Worm (Caenorhabditis elegans) whole organism, L2 larva: ENCODE results near the gene ech-3.

Experiments used
- C34F6.9 ChIP-seq: fragments of 150-350 bp; optimal IDR thresholded peaks from 2 replicates; lab custom pipeline; 2014; ENCODE audit warnings: missing biosample characterization, missing genetic modification characterization
- F13H6.1 ChIP-seq: sonication (generic microtip); optimal IDR thresholded peaks from 2 replicates; lab custom pipeline; 2016; ENCODE audit warnings: missing genetic modification characterization, missing compliant biosample characterization
- R02D3.7 ChIP-seq: fragments of 150-350 bp; optimal IDR thresholded peaks from 2 replicates; lab custom pipeline; 2014; ENCODE audit warnings: missing biosample characterization, missing genetic modification characterization
- Y55F3AM.14 ChIP-seq: fragments of 200-800 bp; sonication (Bioruptor generic); optimal IDR thresholded peaks from 2 replicates; lab custom pipeline; 2018; ENCODE audit warnings: mild to moderate bottlenecking, missing genetic modification characterization, missing compliant biosample characterization
- ZK546.5 ChIP-seq: sonication (generic microtip); optimal IDR thresholded peaks from 2 replicates; lab custom pipeline; 2017; ENCODE audit warnings: missing biosample characterization, missing genetic modification characterization
- alr-1 ChIP-seq: fragments of 150-350 bp; optimal IDR thresholded peaks from 2 replicates; lab custom pipeline; 2014; ENCODE audit warnings: missing biosample characterization, missing genetic modification characterization
- aly-2 ChIP-seq: fragments of 150-350 bp; optimal IDR thresholded peaks from 2 replicates; lab custom pipeline; 2014; ENCODE audit warnings: missing biosample characterization, missing genetic modification characterization
- ama-1 ChIP-seq: fragments of 150-350 bp; optimal IDR thresholded peaks from 2 replicates; lab custom pipeline; 2018; ENCODE audit warnings: inconsistent platforms
- blmp-1 ChIP-seq: sonication (generic microtip); optimal IDR thresholded peaks from 2 replicates; lab custom pipeline; 2017; ENCODE audit warnings: missing genetic modification characterization, mild to moderate bottlenecking, missing compliant biosample characterization, antibody characterized with exemption, moderate library complexity; ENCODE audit not compliant: insufficient read depth
- ceh-16 ChIP-seq: fragments of 150-350 bp; optimal IDR thresholded peaks from 2 replicates; lab custom pipeline; 2014; ENCODE audit warnings: missing biosample characterization, missing genetic modification characterization
- crh-2 ChIP-seq: sonication (generic microtip); optimal IDR thresholded peaks from 2 replicates; lab custom pipeline; 2017; ENCODE audit warnings: missing biosample characterization, missing genetic modification characterization
- dmd-4 ChIP-seq: sonication (generic microtip); optimal IDR thresholded peaks from 2 replicates; lab custom pipeline; 2017; ENCODE audit warnings: missing biosample characterization, missing genetic modification characterization
- egl-27 ChIP-seq: sonication (generic microtip); optimal IDR thresholded peaks from 3 replicates; lab custom pipeline; 2017; ENCODE audit warnings: missing biosample characterization, missing genetic modification reagents, missing genetic modification characterization
- elt-1 ChIP-seq: fragments of 150-350 bp; optimal IDR thresholded peaks from 2 replicates; lab custom pipeline; 2014; ENCODE audit warnings: missing biosample characterization, missing genetic modification characterization
- elt-3 ChIP-seq: sonication (generic microtip); optimal IDR thresholded peaks from 2 replicates; lab custom pipeline; 2017; ENCODE audit warnings: missing biosample characterization, missing genetic modification characterization
- fos-1 ChIP-seq: fragments of 150-350 bp; optimal IDR thresholded peaks from 2 replicates; lab custom pipeline; 2014; ENCODE audit warnings: missing biosample characterization, missing genetic modification characterization
- gmeb-1 ChIP-seq: fragments of 150-350 bp; optimal IDR thresholded peaks from 2 replicates; lab custom pipeline; 2014; ENCODE audit warnings: missing biosample characterization, missing genetic modification characterization
- lin-11 ChIP-seq: fragments of 150-350 bp; sonication (generic microtip); optimal IDR thresholded peaks from 2 replicates; lab custom pipeline; 2014; ENCODE audit warnings: missing biosample characterization, missing genetic modification characterization, inconsistent platforms, mixed read lengths
- lin-13 ChIP-seq: fragments of 150-350 bp; optimal IDR thresholded peaks from 2 replicates; lab custom pipeline; 2014; ENCODE audit warnings: missing biosample characterization, missing genetic modification reagents, missing genetic modification characterization
- lin-39 ChIP-seq: fragments of 150-350 bp; optimal IDR thresholded peaks from 2 replicates; lab custom pipeline; 2014; ENCODE audit warnings: missing biosample characterization, missing genetic modification reagents, missing genetic modification characterization
- lsy-2 ChIP-seq, 2 experiments: fragments of 150-350 bp in 1 of 2; sonication (generic microtip) in 1 of 2; optimal IDR thresholded peaks; 2 replicates each; lab custom pipeline; 2014 to 2017; ENCODE audit warnings: missing biosample characterization in 2 of 2, missing genetic modification characterization in 2 of 2
- mab-5 ChIP-seq: fragments of 150-350 bp; optimal IDR thresholded peaks from 2 replicates; lab custom pipeline; 2014; ENCODE audit warnings: missing biosample characterization, missing genetic modification characterization
- mbf-1 ChIP-seq: sonication (generic microtip); optimal IDR thresholded peaks from 2 replicates; lab custom pipeline; 2017; ENCODE audit warnings: missing biosample characterization, missing genetic modification characterization
- mdl-1 ChIP-seq, 2 experiments: fragments of 150-350 bp in 1 of 2; sonication (generic microtip) in 1 of 2; optimal IDR thresholded peaks; 2 replicates each; lab custom pipeline; 2017; ENCODE audit warnings: missing biosample characterization in 2 of 2, missing genetic modification characterization in 2 of 2
- nhr-10 ChIP-seq: sonication (generic microtip); optimal IDR thresholded peaks from 2 replicates; lab custom pipeline; 2017; ENCODE audit warnings: missing biosample characterization, missing genetic modification characterization
- nhr-11 ChIP-seq: fragments of 150-350 bp; optimal IDR thresholded peaks from 2 replicates; lab custom pipeline; 2014; ENCODE audit warnings: missing biosample characterization, missing genetic modification characterization
- nhr-129 ChIP-seq: fragments of 150-350 bp; optimal IDR thresholded peaks from 2 replicates; lab custom pipeline; 2014; ENCODE audit warnings: missing biosample characterization, missing genetic modification characterization
- nhr-21 ChIP-seq: fragments of 150-350 bp; optimal IDR thresholded peaks from 2 replicates; lab custom pipeline; 2014; ENCODE audit warnings: missing biosample characterization, missing genetic modification characterization
- nhr-237 ChIP-seq: fragments of 150-350 bp; optimal IDR thresholded peaks from 2 replicates; lab custom pipeline; 2014; ENCODE audit warnings: missing biosample characterization, missing genetic modification characterization
- nhr-25 ChIP-seq: fragments of 150-350 bp; sonication (generic microtip); optimal IDR thresholded peaks from 3 replicates; lab custom pipeline; 2014; ENCODE audit warnings: missing biosample characterization, missing genetic modification characterization
- nhr-6 ChIP-seq: fragments of 150-350 bp; optimal IDR thresholded peaks from 2 replicates; lab custom pipeline; 2014; ENCODE audit warnings: missing biosample characterization, missing genetic modification characterization
- nhr-77 ChIP-seq: fragments of 150-350 bp; optimal IDR thresholded peaks from 2 replicates; lab custom pipeline; 2014; ENCODE audit warnings: missing biosample characterization, missing genetic modification characterization
- skn-1 ChIP-seq: sonication (generic microtip); optimal IDR thresholded peaks from 2 replicates; lab custom pipeline; 2017; ENCODE audit warnings: missing biosample characterization, missing genetic modification characterization
- sma-3 ChIP-seq: sonication (generic microtip); optimal IDR thresholded peaks from 2 replicates; lab custom pipeline; 2016; ENCODE audit warnings: missing genetic modification reagents, missing genetic modification characterization, missing compliant biosample characterization
- sma-9 ChIP-seq, 2 experiments: fragments of 150-350 bp in 1 of 2; sonication (generic microtip) in 1 of 2; optimal IDR thresholded peaks; 2 replicates each; lab custom pipeline; 2014 to 2016; ENCODE audit warnings: missing genetic modification characterization in 2 of 2, mild to moderate bottlenecking in 1 of 2, missing biosample characterization in 1 of 2, missing compliant biosample characterization in 1 of 2, missing genetic modification reagents in 1 of 2, moderate library complexity in 1 of 2
- unc-39 ChIP-seq: fragments of 150-350 bp; optimal IDR thresholded peaks from 2 replicates; lab custom pipeline; 2014; ENCODE audit warnings: missing biosample characterization, missing genetic modification characterization
- unc-55 ChIP-seq: fragments of 150-350 bp; sonication (generic microtip); optimal IDR thresholded peaks from 3 replicates; lab custom pipeline; 2014; ENCODE audit warnings: missing biosample characterization, missing genetic modification reagents, missing genetic modification characterization
- zag-1 ChIP-seq: fragments of 150-350 bp; optimal IDR thresholded peaks from 2 replicates; lab custom pipeline; 2014; ENCODE audit warnings: missing biosample characterization, missing genetic modification characterization
- ztf-1 ChIP-seq: fragments of 200-800 bp; sonication (Bioruptor generic); conservative IDR thresholded peaks from 2 replicates; pipeline ENCODE4 v1.3.6; 2022; ENCODE audit warnings: missing genetic modification characterization, missing compliant biosample characterization
- ztf-11 ChIP-seq: sonication (generic microtip); optimal IDR thresholded peaks from 2 replicates; lab custom pipeline; 2017; ENCODE audit warnings: missing biosample characterization, missing genetic modification characterization
- ztf-4 ChIP-seq: fragments of 150-350 bp; optimal IDR thresholded peaks from 2 replicates; lab custom pipeline; 2014; ENCODE audit warnings: missing biosample characterization, missing genetic modification characterization

The ech-3 gene

ce11 chrV:8028825-8029489, 6.9 kb downstream of the ech-3 start, which contains the start of gene oma-2:
Gene oma-2 (plus strand): TSS chrV:8029439.
- TF ChIP-seq unc-55 (GFP tag; lab: Kevin White, UChicago): no peak

ce11 chrV:8031121-8031520, 9.1 kb downstream of the ech-3 start, which contains the start of gene vars-1:
Gene vars-1 (plus strand): TSS chrV:8031411.
- no peak for TF ChIP-seq ztf-1
- peak; percentile 50 for TF ChIP-seq crh-2
- peak; percentile 43 for TF ChIP-seq sma-3 (GFP tag; lab: Kevin White, UChicago)
- TF ChIP-seq nhr-25: peak; percentile 29
- peak; percentile 42 for TF ChIP-seq sma-9 (GFP tag; optimal IDR thresholded peaks at IDR 0.05; lab: Kevin White, UChicago)
- no peak for TF ChIP-seq sma-9 (tag; optimal IDR thresholded peaks at IDR 0.05; lab: Kevin White, UChicago)
- peak; percentile 35 for TF ChIP-seq lin-13
- no peak for TF ChIP-seq ztf-11 (tag; lab: Kevin White, UChicago)
- no peak for TF ChIP-seq nhr-10
- no peak for TF ChIP-seq elt-3 (tag; lab: Kevin White, UChicago)
- TF ChIP-seq unc-55 (GFP tag; lab: Kevin White, UChicago): peak; percentile 64
- peak; percentile 48 for TF ChIP-seq nhr-21 (tag; lab: Kevin White, UChicago)
- no peak for TF ChIP-seq dmd-4 (tag; lab: Kevin White, UChicago)
- TF ChIP-seq C34F6.9 (tag; lab: Kevin White, UChicago): peak; percentile 66
- no peak for TF ChIP-seq lin-39 (tag; lab: Kevin White, UChicago)
- TF ChIP-seq R02D3.7 (tag; lab: Kevin White, UChicago): no peak
- peak in 1 of 2 experiments; percentile 76 for TF ChIP-seq lsy-2 (tag; optimal IDR thresholded peaks at IDR 0.05; lab: Kevin White, UChicago)
- no peak for TF ChIP-seq alr-1
- TF ChIP-seq mab-5 (tag; lab: Kevin White, UChicago): no peak
- TF ChIP-seq nhr-129: peak; percentile 13
- TF ChIP-seq ceh-16: no peak
- no peak for TF ChIP-seq skn-1 (tag; lab: Kevin White, UChicago)
- TF ChIP-seq nhr-6 (tag; lab: Kevin White, UChicago): no peak
- peak; percentile 97 for TF ChIP-seq gmeb-1 (tag; lab: Kevin White, UChicago)
- no peak for TF ChIP-seq mdl-1 (tag; optimal IDR thresholded peaks at IDR 0.05; lab: Kevin White, UChicago)
- TF ChIP-seq nhr-11 (tag; lab: Kevin White, UChicago): no peak
- peak; percentile 4 for TF ChIP-seq egl-27 (tag; lab: Kevin White, UChicago)
- no peak for TF ChIP-seq zag-1 (tag; lab: Kevin White, UChicago)
- no peak for TF ChIP-seq blmp-1 (tag; lab: Kevin White, UChicago)

- TF ChIP-seq unc-39 (tag; lab: Kevin White, UChicago) (no peak), ztf-1 (no peak), lsy-2 (tag; optimal IDR thresholded peaks at IDR 0.05; lab: Kevin White, UChicago) (no peak), nhr-11 (tag; lab: Kevin White, UChicago) (no peak), mdl-1 (tag; optimal IDR thresholded peaks at IDR 0.05; lab: Kevin White, UChicago) (no peak), dmd-4 (tag; lab: Kevin White, UChicago) (no peak)
Measured at ce11 chrV:8034811-8035210, 12.8 kb downstream of the ech-3 start, which contains the start of gene algn-12. Gene algn-12 (plus strand): TSS chrV:8035111.

- TF ChIP-seq unc-55 (GFP tag; lab: Kevin White, UChicago): no peak
- TF ChIP-seq ztf-4 (tag; lab: Kevin White, UChicago): no peak
- TF ChIP-seq Y55F3AM.14 (GFP tag; lab: Kevin White, UChicago): no peak
- TF ChIP-seq elt-1 (tag; lab: Kevin White, UChicago): no peak
- no peak for TF ChIP-seq nhr-237 (tag; lab: Kevin White, UChicago)
- no peak for TF ChIP-seq nhr-25
Measured at ce11 chrV:8035947-8036346, 13.9 kb downstream of the ech-3 start, which contains the start of gene ZC513.14. Gene ZC513.14 (minus strand): TSS chrV:8036047.

ce11 chrV:8039085-8039525, 17.1 kb downstream of the ech-3 start:
- TF ChIP-seq ztf-1 (no peak), dmd-4 (tag; lab: Kevin White, UChicago) (no peak), ama-1 (no peak), fos-1 (no peak), mab-5 (tag; lab: Kevin White, UChicago) (no peak), gmeb-1 (tag; lab: Kevin White, UChicago) (no peak), nhr-25 (peak; percentile 65), mbf-1 (tag; lab: Kevin White, UChicago) (no peak), blmp-1 (tag; lab: Kevin White, UChicago) (peak; percentile 34), ztf-11 (tag; lab: Kevin White, UChicago) (no peak), R02D3.7 (tag; lab: Kevin White, UChicago) (no peak), aly-2 (no peak), nhr-10 (peak; percentile 54), ztf-4 (tag; lab: Kevin White, UChicago) (peak; percentile 73), lsy-2 (tag; optimal IDR thresholded peaks at IDR 0.05; lab: Kevin White, UChicago) (peak in 1 of 2 experiments; percentile 45), crh-2 (no peak), alr-1 (no peak), F13H6.1 (tag; lab: Kevin White, UChicago) (no peak), Y55F3AM.14 (GFP tag; lab: Kevin White, UChicago) (no peak), ZK546.5 (no peak), zag-1 (tag; lab: Kevin White, UChicago) (no peak), nhr-77 (tag; lab: Kevin White, UChicago) (peak; percentile 38), lin-13 (peak; percentile 70), ceh-16 (peak; percentile 50), lin-11 (tag; lab: Kevin White, UChicago) (no peak)
